Fruit fly (Drosophila melanogaster): ENCODE measurements around the gene Dab.

DNA sequence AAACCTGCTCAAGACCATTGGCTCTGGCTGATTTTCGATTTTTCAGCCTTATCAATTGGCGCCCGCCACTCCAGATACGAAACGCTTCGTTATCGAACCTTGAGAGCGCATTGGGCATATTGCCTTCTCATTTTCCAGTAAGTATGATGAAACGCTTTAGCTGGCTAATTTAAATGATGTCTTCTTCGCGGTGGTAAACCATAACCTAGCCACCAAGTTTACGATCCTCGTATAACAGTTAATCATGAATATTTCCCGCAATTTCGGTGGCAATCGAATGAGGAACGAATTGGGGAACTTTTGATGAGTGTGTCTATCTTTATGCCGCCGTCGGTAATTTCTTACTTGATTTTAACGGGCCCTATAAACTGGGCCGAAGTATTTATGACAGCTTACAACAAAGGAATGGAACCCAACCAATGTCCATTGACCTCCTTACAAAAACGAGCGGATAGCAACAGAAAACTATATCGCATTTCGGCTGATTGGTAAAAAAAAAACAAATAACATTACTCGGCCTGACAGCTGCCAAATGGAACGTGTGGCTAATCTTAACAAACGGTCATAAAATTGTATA lies 45.4 kb upstream of the Dab start:
- TF ChIP-seq CG3726 (GFP tag; IDR thresholded peaks at IDR 0.05): no peak
- TF ChIP-seq Nf-YA (GFP tag; IDR thresholded peaks at IDR 0.05): no peak
- no peak for TF ChIP-seq cas (GFP tag; IDR thresholded peaks at IDR 0.05)
- TF ChIP-seq CG16863 (GFP tag; optimal IDR thresholded peaks at IDR 0.05): no peak
- no peak for TF ChIP-seq CG17568 (GFP tag; optimal IDR thresholded peaks at IDR 0.05)
- TF ChIP-seq Aef1 (GFP tag; IDR thresholded peaks at IDR 0.05): no peak
- TF ChIP-seq dati (GFP tag; IDR thresholded peaks at IDR 0.05): no peak
- TF ChIP-seq pan (optimal IDR thresholded peaks at IDR 0.05): no peak
- no peak for TF ChIP-seq pan (GFP tag; optimal IDR thresholded peaks at IDR 0.05 in 1 of 2, IDR thresholded peaks at IDR 0.05 in 1 of 2)
- no peak for TF ChIP-seq HLH3B (GFP tag; IDR thresholded peaks at IDR 0.05)
